Worm (Caenorhabditis elegans) whole organism, early embryonic: ENCODE data around the gene cul-6.

Experiments
- B0310.2 ChIP-seq: sonication (generic microtip); optimal IDR thresholded peaks from 2 replicates; lab custom pipeline; 2016; ENCODE audit warnings: mild to moderate bottlenecking, missing genetic modification characterization, missing compliant biosample characterization
- F13C5.2 ChIP-seq: sonication (generic microtip); optimal IDR thresholded peaks from 2 replicates; lab custom pipeline; 2017; ENCODE audit warnings: mild to moderate bottlenecking, missing genetic modification characterization, inconsistent platforms, missing compliant biosample characterization
- aly-1 ChIP-seq: sonication (generic microtip); optimal IDR thresholded peaks from 2 replicates; lab custom pipeline; 2016; ENCODE audit warnings: missing genetic modification characterization, missing compliant biosample characterization
- ama-1 ChIP-seq: fragments of 150-350 bp; optimal IDR thresholded peaks from 2 replicates; lab custom pipeline; 2014
- ceh-13 ChIP-seq: fragments of 200-800 bp; sonication (Bioruptor generic); optimal IDR thresholded peaks from 2 replicates; lab custom pipeline; 2018; ENCODE audit warnings: mild to moderate bottlenecking, missing genetic modification characterization, missing compliant biosample characterization
- ceh-36 ChIP-seq: sonication (generic microtip); optimal IDR thresholded peaks from 2 replicates; lab custom pipeline; 2016; ENCODE audit warnings: missing genetic modification characterization, inconsistent platforms, missing compliant biosample characterization
- ets-7 ChIP-seq: sonication (generic microtip); optimal IDR thresholded peaks from 2 replicates; lab custom pipeline; 2016; ENCODE audit warnings: missing genotype, missing genetic modification characterization, missing compliant biosample characterization
- flt-1 ChIP-seq: fragments of 200-800 bp; sonication (Bioruptor generic); IDR thresholded peaks from 2 replicates; pipeline ENCODE4 v1.3.6; 2022; ENCODE audit warnings: missing genetic modification characterization, missing compliant biosample characterization
- hmbx-1 ChIP-seq: sonication (generic microtip); optimal IDR thresholded peaks from 2 replicates; lab custom pipeline; 2016; ENCODE audit warnings: mild to moderate bottlenecking, missing genetic modification characterization, missing compliant biosample characterization
- hmg-4 ChIP-seq: fragments of 200-800 bp; sonication (Bioruptor generic); optimal IDR thresholded peaks from 2 replicates; lab custom pipeline; 2018; ENCODE audit warnings: mild to moderate bottlenecking, missing genetic modification characterization, missing compliant biosample characterization
- hnd-1 ChIP-seq: sonication (generic microtip); optimal IDR thresholded peaks from 2 replicates; lab custom pipeline; 2016; ENCODE audit warnings: missing genetic modification characterization, missing compliant biosample characterization
- pes-1 ChIP-seq: fragments of 200-800 bp; sonication (Bioruptor generic); IDR thresholded peaks from 2 replicates; pipeline ENCODE4 v1.3.6; 2022; ENCODE audit warnings: missing genetic modification reagents, missing genetic modification characterization, missing compliant biosample characterization
- scrt-1 ChIP-seq: fragments of 200-800 bp; sonication (Bioruptor generic); IDR thresholded peaks from 2 replicates; pipeline ENCODE4 v1.3.6; 2022; ENCODE audit warnings: missing genetic modification characterization, missing compliant biosample characterization
- sea-1 ChIP-seq: fragments of 200-800 bp; sonication (Bioruptor generic); conservative IDR thresholded peaks from 2 replicates; pipeline ENCODE4 v1.3.6; 2022; ENCODE audit warnings: missing genetic modification characterization, missing compliant biosample characterization
- tbx-11 ChIP-seq: fragments of 200-800 bp; sonication (Bioruptor generic); IDR thresholded peaks from 2 replicates; pipeline ENCODE4 v1.3.6; 2022; ENCODE audit warnings: missing genetic modification characterization, missing compliant biosample characterization
- tbx-37 ChIP-seq: fragments of 200-800 bp; sonication (Bioruptor generic); conservative IDR thresholded peaks from 2 replicates; pipeline ENCODE4 v1.3.6; 2022; ENCODE audit warnings: missing genetic modification reagents, missing genetic modification characterization, missing compliant biosample characterization
- tra-4 ChIP-seq: sonication (generic microtip); optimal IDR thresholded peaks from 2 replicates; lab custom pipeline; 2017; ENCODE audit warnings: missing genetic modification characterization, missing compliant biosample characterization

The cul-6 gene

DNA sequence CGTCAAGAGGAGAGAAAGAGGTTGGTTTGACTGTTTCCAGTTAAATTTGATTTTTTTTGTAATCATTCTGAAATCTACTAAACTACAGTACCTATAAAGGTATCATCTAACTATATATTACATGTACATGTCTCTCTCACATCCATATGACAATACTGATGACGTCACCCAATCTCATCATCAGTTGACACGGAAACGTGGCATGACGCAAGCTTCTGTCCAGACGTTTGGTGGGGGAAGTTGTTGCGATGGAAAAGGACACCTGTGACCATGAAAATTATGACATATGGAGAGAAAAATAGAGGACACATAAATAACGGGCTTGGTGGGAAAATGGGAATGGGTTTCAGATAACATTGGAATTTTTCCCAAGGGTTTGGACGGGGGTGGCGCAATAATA is 41.2 kb downstream of the cul-6 start:
- no peak for TF ChIP-seq tbx-11 (GFP tag; lab: Robert Waterston, UW)
- TF ChIP-seq hmg-4 (GFP tag; lab: Kevin White, UChicago) = no peak

DNA sequence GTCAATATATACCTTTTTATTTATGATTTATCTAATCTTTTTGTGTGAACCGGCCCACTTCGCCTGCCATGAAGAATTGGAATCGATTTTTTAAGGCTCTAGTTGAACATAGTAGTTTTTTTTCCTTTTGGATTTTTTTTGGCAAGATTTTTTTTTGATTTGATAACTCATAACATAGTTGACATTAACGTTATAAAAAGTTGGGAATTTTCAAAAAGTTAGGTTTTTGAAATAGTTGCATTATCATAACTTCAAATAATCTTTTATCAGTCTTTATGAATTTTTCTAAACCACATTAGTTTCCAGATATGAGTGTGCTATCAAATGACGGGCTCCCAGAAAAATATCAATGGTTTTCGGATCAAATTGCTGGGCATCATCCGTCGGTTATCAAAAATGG is 42.4 kb downstream of the cul-6 start, which contains the start of gene ipmk-1:
Gene ipmk-1, plus strand, starts transcription at position 301 of the 400 bp plus-strand sequence.
- TF ChIP-seq F13C5.2 (tag; lab: Kevin White, UChicago) (no peak), aly-1 (tag; lab: Kevin White, UChicago) (no peak), ama-1 (no peak), tra-4 (no peak), flt-1 (no peak), tbx-37 (no peak), hmg-4 (GFP tag; lab: Kevin White, UChicago) (no peak), ceh-13 (GFP tag; lab: Kevin White, UChicago) (no peak), scrt-1 (GFP tag; lab: Robert Waterston, UW) (no peak), hnd-1 (tag; lab: Kevin White, UChicago) (no peak), sea-1 (GFP tag; lab: Robert Waterston, UW) (no peak)

DNA sequence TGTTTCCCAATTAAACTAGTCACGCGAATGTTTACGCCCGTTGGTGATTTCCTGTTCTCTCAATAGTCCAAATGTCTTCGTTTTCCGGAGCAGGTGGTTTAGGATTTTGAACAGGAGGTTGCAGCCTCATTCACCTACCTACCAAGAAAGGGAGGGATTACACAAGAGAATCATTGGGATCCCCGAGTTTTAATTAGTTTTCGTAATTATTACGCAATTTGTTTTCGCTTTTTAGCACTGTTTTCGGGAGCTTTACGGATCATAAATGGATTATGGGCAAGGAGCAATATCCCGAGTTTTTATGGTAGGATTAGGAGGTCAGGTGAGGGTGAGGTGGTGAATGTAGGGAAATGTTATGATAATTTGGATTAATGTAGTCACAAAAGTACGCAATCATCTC is 44.3 kb downstream of the cul-6 start:
- TF ChIP-seq hmbx-1 (no peak), tra-4 (no peak), pes-1 (GFP tag; lab: Robert Waterston, UW) (peak; percentile 33; the same call in 1 of the 2 replicates), hnd-1 (tag; lab: Kevin White, UChicago) (no peak), scrt-1 (GFP tag; lab: Robert Waterston, UW) (no peak), tbx-37 (peak; percentile 45; the same call in 1 of the 2 replicates), flt-1 (no peak), B0310.2 (tag; lab: Kevin White, UChicago) (no peak), ceh-13 (GFP tag; lab: Kevin White, UChicago) (no peak), hmg-4 (GFP tag; lab: Kevin White, UChicago) (peak; percentile 47), F13C5.2 (tag; lab: Kevin White, UChicago) (no peak), ceh-36 (tag; lab: Kevin White, UChicago) (peak; percentile 71), ets-7 (tag; lab: Kevin White, UChicago) (no peak), ama-1 (peak; percentile 71), sea-1 (GFP tag; lab: Robert Waterston, UW) (no peak), aly-1 (tag; lab: Kevin White, UChicago) (no peak), tbx-11 (GFP tag; lab: Robert Waterston, UW) (no peak)

DNA sequence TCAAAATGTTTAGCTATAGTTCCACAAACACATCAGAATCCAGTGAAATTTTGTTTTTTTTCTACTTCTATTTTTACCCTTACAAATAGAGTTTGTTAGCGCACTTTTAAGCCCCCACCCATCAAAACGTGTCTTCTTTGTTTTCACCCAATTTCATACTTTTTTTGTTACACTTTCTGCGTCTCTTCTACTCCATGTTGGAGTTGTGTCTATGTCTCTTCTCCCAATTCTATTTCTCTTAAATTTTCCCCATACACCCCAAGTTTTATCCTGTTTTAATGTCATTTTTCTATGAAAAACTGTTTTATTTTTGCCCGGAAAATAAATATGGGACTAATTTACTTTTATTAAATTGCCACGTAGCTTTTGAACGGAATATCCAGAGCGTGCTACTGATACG is 44.9 kb downstream of the cul-6 start:
- TF ChIP-seq ceh-13 (GFP tag; lab: Kevin White, UChicago) = no peak
- TF ChIP-seq tbx-11 (GFP tag; lab: Robert Waterston, UW) = no peak
- no peak for TF ChIP-seq tra-4
- TF ChIP-seq hmg-4 (GFP tag; lab: Kevin White, UChicago) = no peak
- TF ChIP-seq tbx-37 = no peak
- TF ChIP-seq pes-1 (GFP tag; lab: Robert Waterston, UW) = no peak
- TF ChIP-seq hmbx-1 = no peak
- no peak for TF ChIP-seq ama-1
- no peak for TF ChIP-seq hnd-1 (tag; lab: Kevin White, UChicago)
- no peak for TF ChIP-seq scrt-1 (GFP tag; lab: Robert Waterston, UW)
- no peak for TF ChIP-seq ets-7 (tag; lab: Kevin White, UChicago)
- TF ChIP-seq sea-1 (GFP tag; lab: Robert Waterston, UW) = no peak
- TF ChIP-seq ceh-36 (tag; lab: Kevin White, UChicago) = no peak

DNA sequence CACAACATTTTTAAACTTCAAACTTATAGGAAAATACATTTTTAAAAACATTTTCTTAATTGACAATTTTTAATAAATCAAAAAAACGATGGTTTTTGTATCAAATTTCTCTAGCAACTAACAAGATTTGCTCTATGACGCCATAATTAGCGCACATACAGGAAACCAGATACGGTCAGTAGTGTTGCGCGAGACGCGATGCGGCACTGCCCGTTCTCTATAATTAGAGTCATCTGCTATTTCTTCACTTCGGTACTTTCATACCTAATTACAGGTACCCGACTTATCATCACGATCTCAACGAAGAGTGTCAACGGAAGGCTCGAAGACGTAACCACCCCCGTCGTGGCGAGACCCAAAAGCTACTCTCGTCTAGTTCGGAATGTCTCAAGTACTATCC is 45.6 kb downstream of the cul-6 start:
- TF ChIP-seq tbx-11 (GFP tag; lab: Robert Waterston, UW) (no peak), ets-7 (tag; lab: Kevin White, UChicago) (no peak), hmg-4 (GFP tag; lab: Kevin White, UChicago) (no peak), pes-1 (GFP tag; lab: Robert Waterston, UW) (peak; percentile 24; the same call in 1 of the 2 replicates), ceh-36 (tag; lab: Kevin White, UChicago) (peak; percentile 5), scrt-1 (GFP tag; lab: Robert Waterston, UW) (no peak), sea-1 (GFP tag; lab: Robert Waterston, UW) (no peak), hnd-1 (tag; lab: Kevin White, UChicago) (no peak), F13C5.2 (tag; lab: Kevin White, UChicago) (no peak), hmbx-1 (no peak), flt-1 (0 out of 2 replicates have a peak, but pooled peaks have one; percentile 12), tbx-37 (no peak), B0310.2 (tag; lab: Kevin White, UChicago) (peak; percentile 28)

DNA sequence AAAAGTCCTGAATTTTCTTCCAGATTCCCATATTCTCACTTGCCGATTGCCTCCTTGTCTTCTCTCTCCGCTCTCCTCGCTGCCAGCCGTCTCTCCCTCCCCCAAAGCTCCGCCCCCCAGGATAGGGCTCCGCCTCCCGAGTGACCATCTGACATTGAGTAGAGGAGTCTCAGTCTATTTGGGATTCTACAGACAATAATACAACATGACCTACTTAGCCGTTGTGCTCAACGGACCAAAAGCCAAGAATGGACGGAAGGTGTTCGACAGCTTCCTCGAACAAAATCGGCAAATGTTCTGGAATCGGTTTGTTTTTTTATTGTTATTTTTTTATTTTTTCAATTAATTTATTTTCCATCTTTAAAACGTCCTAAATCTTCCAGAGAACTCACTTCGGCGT is 48.2 kb downstream of the cul-6 start, which contains the start of gene ham-1:
Gene ham-1, plus strand, starts transcription at position 173 of the 400 bp plus-strand sequence.
- TF ChIP-seq ama-1 = no peak
- TF ChIP-seq tbx-37 = no peak
- no peak for TF ChIP-seq scrt-1 (GFP tag; lab: Robert Waterston, UW)
- no peak for TF ChIP-seq ets-7 (tag; lab: Kevin White, UChicago)
- TF ChIP-seq tbx-11 (GFP tag; lab: Robert Waterston, UW) = no peak
- no peak for TF ChIP-seq hmg-4 (GFP tag; lab: Kevin White, UChicago)
- TF ChIP-seq F13C5.2 (tag; lab: Kevin White, UChicago) = no peak
- no peak for TF ChIP-seq ceh-13 (GFP tag; lab: Kevin White, UChicago)
- no peak for TF ChIP-seq pes-1 (GFP tag; lab: Robert Waterston, UW)
- TF ChIP-seq B0310.2 (tag; lab: Kevin White, UChicago) = no peak

DNA sequence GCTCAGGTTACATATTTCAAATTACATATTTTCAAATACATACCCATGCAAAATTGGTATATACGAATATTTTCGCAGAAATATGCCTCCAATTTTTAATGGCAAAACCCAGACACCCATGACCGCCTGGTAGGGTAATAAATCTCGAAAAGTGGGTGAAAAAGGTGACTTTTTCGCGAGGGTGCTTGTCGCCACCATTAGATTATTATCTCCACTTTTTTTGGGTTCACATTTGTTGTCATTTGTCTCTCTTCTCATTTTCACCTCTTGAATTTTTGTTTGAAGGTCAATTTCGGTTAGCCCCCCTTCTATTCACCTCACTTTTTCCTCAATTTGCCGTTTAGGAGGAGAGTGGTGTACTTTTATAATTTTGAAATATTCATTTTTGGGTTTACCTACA is 50.0 kb downstream of the cul-6 start:
- TF ChIP-seq B0310.2 (tag; lab: Kevin White, UChicago) (no peak), hmg-4 (GFP tag; lab: Kevin White, UChicago) (no peak), hnd-1 (tag; lab: Kevin White, UChicago) (no peak), scrt-1 (GFP tag; lab: Robert Waterston, UW) (no peak), pes-1 (GFP tag; lab: Robert Waterston, UW) (no peak), F13C5.2 (tag; lab: Kevin White, UChicago) (no peak), ceh-13 (GFP tag; lab: Kevin White, UChicago) (no peak), hmbx-1 (no peak), ama-1 (no peak), sea-1 (GFP tag; lab: Robert Waterston, UW) (no peak), aly-1 (tag; lab: Kevin White, UChicago) (no peak), tbx-11 (GFP tag; lab: Robert Waterston, UW) (no peak)
